Fruit fly (Drosophila melanogaster): ENCODE results near the gene CG32240.

CG32240 gene

DNA sequence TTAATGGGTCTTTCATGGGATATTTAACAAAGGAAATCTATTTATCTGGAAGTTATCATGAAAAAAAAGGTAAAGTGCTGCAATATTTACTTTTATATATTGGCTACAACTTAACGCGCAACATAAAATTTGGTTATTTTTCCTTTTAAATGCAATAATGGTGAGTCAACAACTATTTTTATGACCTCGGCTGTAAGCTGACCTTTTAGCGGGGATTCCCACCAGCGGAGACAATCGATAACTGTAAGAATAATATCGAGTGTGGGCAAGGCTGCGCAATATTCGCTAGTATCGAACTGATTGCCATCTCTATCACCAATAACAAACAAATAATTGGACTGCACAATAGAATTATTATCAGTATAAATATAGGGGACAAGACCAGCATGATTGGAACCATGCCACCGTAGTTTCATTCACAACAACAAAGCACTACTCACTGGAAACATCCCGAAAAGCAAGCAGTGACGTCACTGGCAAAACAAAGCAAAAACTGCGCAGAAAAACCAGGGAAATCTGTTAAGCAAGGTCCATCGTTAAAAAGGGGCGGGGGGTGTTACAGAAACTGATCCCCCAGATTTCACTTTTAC lies 21.8 kb upstream of the CG32240 start, which contains the start of gene Syx17 (continued):
- TF ChIP-seq CG12769 (tag; optimal IDR thresholded peaks at IDR 0.05) (peak; percentile 78), pita (GFP tag; optimal IDR thresholded peaks at IDR 0.05) (peak; percentile 61), crp (GFP tag; optimal IDR thresholded peaks at IDR 0.05) (peak in 1 of 2 experiments; percentile 18), ttk (GFP tag; IDR thresholded peaks at IDR 0.05) (peak; percentile 43), CG9437 (GFP tag; optimal IDR thresholded peaks at IDR 0.05) (peak; percentile 41), cato (GFP tag; optimal IDR thresholded peaks at IDR 0.05; ENCODE audit: borderline replicate concordance) (no peak), unc-4 (GFP tag; IDR thresholded peaks at IDR 0.05; ENCODE audit: partially characterized antibody) (peak; percentile 90), salm (tag; optimal IDR thresholded peaks at IDR 0.05) (no peak), Hr78 (GFP tag; optimal IDR thresholded peaks at IDR 0.05) (peak; percentile 76 to 100), grau (tag; optimal IDR thresholded peaks at IDR 0.05) (peak; percentile 60), nau (GFP tag; optimal IDR thresholded peaks at IDR 0.05) (no peak), Stat92E (GFP tag; optimal IDR thresholded peaks at IDR 0.05) (peak in 1 of 3 experiments; percentile 42), D (optimal IDR thresholded peaks at IDR 0.05) (no peak), D (GFP tag; optimal IDR thresholded peaks at IDR 0.05) (peak; percentile 36), CG31441 (GFP tag; IDR thresholded peaks at IDR 0.05) (peak; percentile 72), ken (GFP tag; IDR thresholded peaks at IDR 0.05) (0 out of 3 replicates have a peak, but pooled peaks have one; percentile 14), wdn (GFP tag; IDR thresholded peaks at IDR 0.05) (0 out of 2 replicates have a peak, but pooled peaks have one; percentile 20), dimm (GFP tag; IDR thresholded peaks at IDR 0.05) (no peak), HLH54F (GFP tag; optimal IDR thresholded peaks at IDR 0.05) (peak; percentile 60), Drgx (GFP tag; IDR thresholded peaks at IDR 0.05) (peak; percentile 70), zf30C (GFP tag; optimal IDR thresholded peaks at IDR 0.05) (peak; percentile 30), sqz (GFP tag; optimal IDR thresholded peaks at IDR 0.05) (peak; percentile 42), jing (GFP tag; optimal IDR thresholded peaks at IDR 0.05) (no peak), E2f2 (GFP tag; IDR thresholded peaks at IDR 0.05) (peak; percentile 55), Ets97D (GFP tag; optimal IDR thresholded peaks at IDR 0.05) (peak; percentile 76), CG4730 (GFP tag; IDR thresholded peaks at IDR 0.05) (no peak), CG7786 (GFP tag; optimal IDR thresholded peaks at IDR 0.05) (peak; percentile 52), sim (GFP tag; IDR thresholded peaks at IDR 0.05) (no peak), CG34224 (GFP tag; IDR thresholded peaks at IDR 0.05; ENCODE audit: partially characterized antibody) (peak; percentile 96), chn (GFP tag; optimal IDR thresholded peaks at IDR 0.05) (peak; percentile 69), CG6272 (GFP tag; IDR thresholded peaks at IDR 0.05) (peak; percentile 52; the same call in 1 of the 2 replicates), Tbp (GFP tag; optimal IDR thresholded peaks at IDR 0.05) (no peak), CG18619 (GFP tag; optimal IDR thresholded peaks at IDR 0.05) (peak; percentile 29), CG7556 (GFP tag; optimal IDR thresholded peaks at IDR 0.05) (peak; percentile 47), CkIIα-i1 (GFP tag; IDR thresholded peaks at IDR 0.05) (no peak), CG7963 (GFP tag; IDR thresholded peaks at IDR 0.05; ENCODE audit: partially characterized antibody) (peak; percentile 84), nmo (GFP tag; optimal IDR thresholded peaks at IDR 0.05) (peak; percentile 73), CG3847 (GFP tag; IDR thresholded peaks at IDR 0.05) (peak; percentile 47), CG8359 (GFP tag; optimal IDR thresholded peaks at IDR 0.05; ENCODE audit: borderline replicate concordance) (no peak), CrebB (tag; optimal IDR thresholded peaks at IDR 0.05) (peak; percentile 60), Dip2 (GFP tag; IDR thresholded peaks at IDR 0.05) (no peak), bsh (GFP tag; optimal IDR thresholded peaks at IDR 0.05) (peak in 1 of 2 experiments; percentile 61), CG12391 (tag; optimal IDR thresholded peaks at IDR 0.05) (peak; percentile 61), Ada2b (GFP tag; IDR thresholded peaks at IDR 0.05) (no peak), Eip74EF (GFP tag; optimal IDR thresholded peaks at IDR 0.05) (peak in 1 of 2 experiments; percentile 53), tll (GFP tag; optimal IDR thresholded peaks at IDR 0.05) (peak in 1 of 2 experiments; percentile 58), CG14014 (GFP tag; IDR thresholded peaks at IDR 0.05) (0 out of 2 replicates have a peak, but pooled peaks have one; percentile 23), Oaz (GFP tag; IDR thresholded peaks at IDR 0.05) (no peak)

All from whole organism, embryonic.